Worm (Caenorhabditis elegans) whole organism, L4/young adult: ENCODE data around the gene ZC412.3.

Experiments
- W03F9.2 ChIP-seq: fragments of 150-350 bp; optimal IDR thresholded peaks from 2 replicates; lab custom pipeline; 2014; ENCODE audit warnings: missing biosample characterization, missing genetic modification characterization
- dao-5 ChIP-seq: sonication (generic microtip); optimal IDR thresholded peaks from 2 replicates; lab custom pipeline; 2016; ENCODE audit warnings: missing genotype, missing genetic modification characterization, moderate library complexity, missing compliant biosample characterization
- him-1 ChIP-seq: sonication (generic microtip); optimal IDR thresholded peaks from 2 replicates; lab custom pipeline; 2016; ENCODE audit warnings: missing genotype, missing genetic modification reagents, missing genetic modification characterization, missing compliant biosample characterization

DNA sequence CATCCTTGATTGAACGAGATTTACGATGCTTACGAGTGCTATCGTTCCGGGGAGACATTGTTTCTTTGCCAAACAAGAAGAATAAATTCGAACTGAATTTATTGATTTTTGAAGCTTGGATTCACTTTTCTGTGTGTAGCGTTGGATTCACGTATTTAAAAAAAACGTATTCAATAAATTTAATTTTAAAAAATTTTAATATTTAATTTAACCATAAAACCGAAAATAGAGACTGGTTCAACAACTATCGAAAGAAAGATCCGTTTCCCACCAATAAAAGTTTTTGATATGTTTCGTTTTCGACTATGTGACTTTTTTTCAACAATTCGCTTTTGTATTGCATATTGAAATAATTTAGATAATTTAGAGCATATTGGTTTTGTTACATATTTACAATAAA lies 4.0 kb upstream of the ZC412.3 start, which contains the start of gene ZC412.5:
- no peak for TF ChIP-seq dao-5 (tag; lab: Kevin White, UChicago)
- no peak for TF ChIP-seq him-1 (tag; lab: Kevin White, UChicago)
- no peak for TF ChIP-seq W03F9.2
